Worm (Caenorhabditis elegans): ENCODE measurements around the gene C26D10.7.

The C26D10.7 gene

DNA sequence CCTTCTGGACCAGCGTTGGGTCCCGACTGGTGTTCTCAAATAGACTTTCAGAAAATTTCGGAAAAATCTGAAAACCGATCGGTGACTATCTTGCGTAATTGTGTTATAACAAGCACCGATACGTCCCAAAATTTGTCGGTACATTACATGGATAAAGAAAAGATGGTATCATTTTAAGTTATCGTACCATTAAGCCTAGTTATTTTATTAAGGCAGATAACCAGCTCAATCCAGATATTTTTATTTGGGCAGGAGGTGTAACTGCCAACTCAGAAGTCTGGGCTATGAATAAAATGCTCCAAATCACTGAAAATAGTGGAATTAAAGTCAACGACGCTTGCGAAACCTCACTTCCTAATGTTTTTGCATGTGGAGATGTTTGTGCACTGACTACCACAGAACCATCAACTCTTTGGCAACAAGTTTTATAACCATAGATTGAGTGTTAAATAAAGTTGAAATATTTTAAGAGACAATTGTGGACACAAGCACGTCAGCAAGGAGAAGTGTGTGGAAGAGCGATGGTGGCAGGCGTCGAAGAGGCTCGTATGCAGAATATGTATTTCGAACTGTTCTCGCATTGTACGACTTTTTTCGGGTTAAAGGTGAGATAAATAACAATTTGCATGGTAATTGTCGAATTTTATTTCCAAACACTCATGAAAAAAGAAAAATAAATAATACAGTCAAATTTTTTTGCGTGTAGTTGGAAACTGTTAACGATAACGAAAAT is 7.3 kb upstream of the C26D10.7 start (continued):
- TF ChIP-seq ztf-3 (GFP tag; optimal IDR thresholded peaks at IDR 0.05) (no peak), C06A6.2 (GFP tag; conservative IDR thresholded peaks at IDR 0.05) (no peak), T26A5.8 (tag; optimal IDR thresholded peaks at IDR 0.05) (no peak), ztf-6 (GFP tag; IDR thresholded peaks at IDR 0.05) (no peak), dox-1 (GFP tag; IDR thresholded peaks at IDR 0.05) (no peak), ekl-4 (GFP tag; IDR thresholded peaks at IDR 0.05) (no peak), lag-1 (GFP tag; IDR thresholded peaks at IDR 0.05) (no peak), T07F8.4 (tag; optimal IDR thresholded peaks at IDR 0.05) (no peak), egrh-3 (GFP tag; IDR thresholded peaks at IDR 0.05) (no peak), D2030.7 (GFP tag; IDR thresholded peaks at IDR 0.05) (peak; percentile 37; the same call in 1 of the 2 replicates), snpc-1.3 (tag; optimal IDR thresholded peaks at IDR 0.05; ENCODE audit: insufficient read depth) (no peak), madf-6 (GFP tag; IDR thresholded peaks at IDR 0.05) (peak; percentile 49; the same call in 1 of the 2 replicates), attf-6 (GFP tag; IDR thresholded peaks at IDR 0.05) (no peak), F39B2.1 (GFP tag; IDR thresholded peaks at IDR 0.05) (no peak)

DNA sequence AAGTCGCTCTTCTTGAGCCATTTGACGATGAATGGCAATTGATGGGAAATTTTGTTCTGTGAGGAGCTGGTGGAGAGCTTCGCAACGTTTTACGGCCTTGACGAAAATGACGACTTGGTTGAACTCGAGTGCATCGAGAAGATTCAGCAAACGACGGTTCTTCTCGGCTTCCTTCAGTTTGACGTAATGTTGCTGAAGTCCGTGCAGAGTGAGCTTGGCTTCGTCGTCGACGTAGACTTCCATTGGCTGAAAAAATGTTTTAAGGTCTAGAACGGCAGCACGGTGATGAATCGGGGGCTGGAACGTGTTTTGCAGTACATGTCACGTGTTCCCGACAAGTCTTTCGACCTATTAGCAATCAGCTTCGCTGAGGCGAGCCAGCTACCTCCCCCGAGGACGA is 6.3 kb upstream of the C26D10.7 start:
- TF ChIP-seq sptf-2 (GFP tag; optimal IDR thresholded peaks at IDR 0.05) (no peak), ama-1 (optimal IDR thresholded peaks at IDR 0.05) (no peak), ama-1 (GFP tag; optimal IDR thresholded peaks at IDR 0.05) (peak in 1 of 2 experiments; percentile 28)

DNA sequence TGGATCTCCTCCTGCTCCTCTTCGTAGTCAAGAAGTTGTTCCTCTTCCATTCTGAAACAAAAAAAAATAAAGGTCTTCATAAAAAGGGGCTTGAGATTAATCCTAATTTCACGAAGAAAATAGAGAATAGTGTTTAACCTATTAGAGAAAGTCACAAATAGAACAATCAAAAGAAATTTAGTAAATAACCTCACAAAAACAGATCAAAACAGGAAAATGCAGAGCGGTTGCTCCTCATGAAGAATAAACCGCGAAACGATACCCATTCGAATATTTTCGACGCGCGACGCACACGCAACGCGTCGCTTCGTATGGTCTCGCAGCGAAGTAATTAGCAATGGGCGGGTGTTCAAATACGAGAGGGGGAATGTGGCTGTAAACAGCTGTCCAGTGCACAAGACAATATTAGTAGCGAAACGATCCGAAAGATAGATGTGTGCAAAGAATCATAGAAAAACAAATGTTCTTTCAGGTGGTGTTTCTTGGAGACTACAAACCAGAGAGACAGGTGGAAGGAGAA is 4.9 kb upstream of the C26D10.7 start, which contains the start of gene hel-1:
Gene hel-1, minus strand, starts transcription at position 51 of the 520 bp plus-strand sequence.
- TF ChIP-seq hmg-1.2 (GFP tag; IDR thresholded peaks at IDR 0.05) (peak; percentile 55; the same call in 1 of the 2 replicates), attf-5 (GFP tag; optimal IDR thresholded peaks at IDR 0.05) (peak; percentile 86), tbp1 (GFP tag; optimal IDR thresholded peaks at IDR 0.05) (peak; percentile 54), lin-35 (GFP tag; optimal IDR thresholded peaks at IDR 0.05) (peak in 1 of 3 experiments; percentile 90), ekl-4 (GFP tag; IDR thresholded peaks at IDR 0.05) (peak; percentile 83), snpc-3.4 (tag; optimal IDR thresholded peaks at IDR 0.05) (peak; percentile 27), let-526 (GFP tag; IDR thresholded peaks at IDR 0.05) (0 out of 2 replicates have a peak, but pooled peaks have one; percentile 46), ceh-91 (GFP tag; IDR thresholded peaks at IDR 0.05) (peak; percentile 63), ceh-100 (GFP tag; IDR thresholded peaks at IDR 0.05) (peak; percentile 37; the same call in 1 of the 2 replicates), F33H1.4 (GFP tag; IDR thresholded peaks at IDR 0.05) (peak; percentile 91), efl-1 (GFP tag; optimal IDR thresholded peaks at IDR 0.05) (peak; percentile 91), B0019.2 (GFP tag; conservative IDR thresholded peaks at IDR 0.05) (no peak), dox-1 (GFP tag; IDR thresholded peaks at IDR 0.05) (peak; percentile 42; the same call in 1 of the 2 replicates), madf-8 (GFP tag; conservative IDR thresholded peaks at IDR 0.05) (peak; percentile 68), Y56A3A.18 (GFP tag; IDR thresholded peaks at IDR 0.05) (no peak), nhr-90 (tag; optimal IDR thresholded peaks at IDR 0.05) (no peak), Y67H2A.10 (GFP tag; conservative IDR thresholded peaks at IDR 0.05) (0 out of 2 replicates have a peak, but pooled peaks have one; percentile 16), madf-3 (GFP tag; IDR thresholded peaks at IDR 0.05) (peak; percentile 99), tlf-1 (GFP tag; optimal IDR thresholded peaks at IDR 0.05) (peak; percentile 2), xnd-1 (tag; optimal IDR thresholded peaks at IDR 0.05) (peak; percentile 61), attf-3 (GFP tag; conservative IDR thresholded peaks at IDR 0.05) (0 out of 2 replicates have a peak, but pooled peaks have one; percentile 24), lin-54 (GFP tag; optimal IDR thresholded peaks at IDR 0.05) (peak; percentile 92), ceh-40 (GFP tag; IDR thresholded peaks at IDR 0.05) (no peak), ZK185.1 (tag; optimal IDR thresholded peaks at IDR 0.05; ENCODE audit: poor library complexity, severe bottlenecking) (peak; percentile 45), madf-6 (GFP tag; IDR thresholded peaks at IDR 0.05) (peak; percentile 90), ztf-18 (tag; optimal IDR thresholded peaks at IDR 0.05) (no peak), let-607 (tag; optimal IDR thresholded peaks at IDR 0.05) (no peak), hsf-1 (GFP tag; IDR thresholded peaks at IDR 0.05) (peak; percentile 57; the same call in 1 of the 2 replicates), madf-10 (tag; optimal IDR thresholded peaks at IDR 0.05) (peak; percentile 61)

Data from whole organism, young adult.